Fruit fly (Drosophila melanogaster): ENCODE measurements around the gene CG1504.

The CG1504 gene

DNA sequence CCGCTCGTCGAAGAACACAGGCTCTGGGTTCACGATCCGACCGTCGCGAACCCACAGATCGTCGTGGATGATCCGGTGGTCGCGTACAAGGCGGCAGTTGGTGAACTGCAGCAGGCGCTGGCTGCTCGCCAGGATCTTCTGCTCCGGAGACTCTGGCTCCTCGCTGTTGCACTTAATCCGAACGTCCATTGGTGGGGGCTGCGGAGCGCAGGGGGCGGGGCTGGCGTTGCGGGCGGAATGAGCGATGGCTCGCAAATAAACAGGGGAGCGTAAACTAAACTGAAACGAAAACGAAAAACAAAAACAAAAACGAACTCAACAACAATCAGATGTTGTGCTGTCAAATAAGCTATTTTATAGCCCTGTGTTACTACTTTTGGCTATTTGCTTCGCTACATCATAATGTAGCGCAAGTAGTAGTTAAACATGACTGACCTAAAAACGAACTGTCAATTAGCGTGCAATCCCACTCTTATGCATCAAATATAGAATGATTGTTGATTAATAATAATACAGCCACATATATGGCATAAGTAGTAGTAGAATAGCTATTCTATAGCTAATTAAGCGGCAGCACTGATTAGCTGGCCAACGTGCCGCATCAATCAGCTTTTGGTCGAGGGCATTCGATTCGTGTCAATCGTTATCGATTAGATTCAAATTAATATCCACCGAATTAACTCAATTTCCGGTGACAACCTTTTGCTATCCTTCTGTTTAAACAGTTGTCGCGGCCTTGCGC lies 73.2 kb downstream of the CG1504 start, which contains the start of gene CG17065 (continued):
- TF ChIP-seq CG7357 (GFP tag; IDR thresholded peaks at IDR 0.05) (no peak), CG9932 (GFP tag; IDR thresholded peaks at IDR 0.05) (peak; percentile 49; the same call in 1 of the 2 replicates), HLH3B (GFP tag; IDR thresholded peaks at IDR 0.05) (no peak), sob (GFP tag; IDR thresholded peaks at IDR 0.05) (peak; percentile 35; the same call in 1 of the 2 replicates), CG11696 (GFP tag; IDR thresholded peaks at IDR 0.05) (no peak), CG1647 (GFP tag; optimal IDR thresholded peaks at IDR 0.05) (no peak), HHEX (GFP tag; optimal IDR thresholded peaks at IDR 0.05) (no peak), crol (GFP tag; IDR thresholded peaks at IDR 0.05) (peak; percentile 60), knrl (GFP tag; IDR thresholded peaks at IDR 0.05; ENCODE audit: partially characterized antibody) (peak; percentile 37; the same call in 1 of the 3 replicates), Chrac-16 (GFP tag; optimal IDR thresholded peaks at IDR 0.05) (no peak), CG6654 (GFP tag; optimal IDR thresholded peaks at IDR 0.05) (no peak), Dad (GFP tag; optimal IDR thresholded peaks at IDR 0.05) (peak; percentile 7), tap (tag; optimal IDR thresholded peaks at IDR 0.05) (no peak), en (GFP tag; optimal IDR thresholded peaks at IDR 0.05) (no peak), Oli (tag; optimal IDR thresholded peaks at IDR 0.05) (peak; percentile 4), bbx (GFP tag; IDR thresholded peaks at IDR 0.05; ENCODE audit: partially characterized antibody) (0 out of 2 replicates have a peak, but pooled peaks have one; percentile 25), Rfx (GFP tag; IDR thresholded peaks at IDR 0.05) (peak; percentile 68), CG17328 (GFP tag; IDR thresholded peaks at IDR 0.05) (no peak), Oaz (GFP tag; IDR thresholded peaks at IDR 0.05) (no peak), CG4424 (GFP tag; optimal IDR thresholded peaks at IDR 0.05) (peak; percentile 48), CG33557 (GFP tag; optimal IDR thresholded peaks at IDR 0.05) (no peak), tx (GFP tag; optimal IDR thresholded peaks at IDR 0.05) (no peak), sr (GFP tag; IDR thresholded peaks at IDR 0.05) (no peak), sim (GFP tag; IDR thresholded peaks at IDR 0.05) (no peak), sens (GFP tag) (peak; percentile 89), kah (GFP tag; optimal IDR thresholded peaks at IDR 0.05) (no peak), zen (tag; optimal IDR thresholded peaks at IDR 0.05) (peak; percentile 60), CG17829 (tag; optimal IDR thresholded peaks at IDR 0.05) (peak; percentile 32), maf-S (GFP tag; optimal IDR thresholded peaks at IDR 0.05) (peak; percentile 22), CkIIα-i1 (GFP tag; IDR thresholded peaks at IDR 0.05) (no peak), Hr3 (GFP tag; optimal IDR thresholded peaks at IDR 0.05) (no peak), ac (GFP tag; optimal IDR thresholded peaks at IDR 0.05) (no peak), pb (GFP tag; optimal IDR thresholded peaks at IDR 0.05) (peak; percentile 22), slou (GFP tag; optimal IDR thresholded peaks at IDR 0.05) (peak; percentile 46), vvl (GFP tag; IDR thresholded peaks at IDR 0.05) (peak; percentile 14; the same call in 1 of the 2 replicates), lov (optimal IDR thresholded peaks at IDR 0.05) (no peak), lov (GFP tag; IDR thresholded peaks at IDR 0.05) (no peak), CG14860 (GFP tag; IDR thresholded peaks at IDR 0.05; ENCODE audit: partially characterized antibody) (0 out of 3 replicates have a peak, but pooled peaks have one; percentile 47), CG5953 (GFP tag; IDR thresholded peaks at IDR 0.05) (no peak), bcd (GFP tag; optimal IDR thresholded peaks at IDR 0.05) (peak; percentile 63), esg (GFP tag; conservative IDR thresholded peaks at IDR 0.05) (no peak), tio (GFP tag; optimal IDR thresholded peaks at IDR 0.05) (no peak), ranshi (GFP tag; IDR thresholded peaks at IDR 0.05) (no peak), MBD-R2 (GFP tag; IDR thresholded peaks at IDR 0.05) (peak; percentile 73), Sox102F (GFP tag; optimal IDR thresholded peaks at IDR 0.05) (no peak), ara (GFP tag; IDR thresholded peaks at IDR 0.05) (no peak), CG4328 (GFP tag; optimal IDR thresholded peaks at IDR 0.05) (no peak), Taf1 (GFP tag; IDR thresholded peaks at IDR 0.05) (no peak), sima (GFP tag; optimal IDR thresholded peaks at IDR 0.05) (no peak), chn (GFP tag; optimal IDR thresholded peaks at IDR 0.05) (peak; percentile 49), CG15514 (GFP tag; optimal IDR thresholded peaks at IDR 0.05) (peak; percentile 46)

Data from whole organism, embryonic.